Worm (Caenorhabditis elegans) whole organism, L2 larva: ENCODE data around the gene tsp-13.

ENCODE experiments used
- C34F6.9 ChIP-seq: fragments of 150-350 bp; optimal IDR thresholded peaks from 2 replicates; lab custom pipeline; 2014; ENCODE audit warnings: missing biosample characterization, missing genetic modification characterization
- F13H6.1 ChIP-seq: sonication (generic microtip); optimal IDR thresholded peaks from 2 replicates; lab custom pipeline; 2016; ENCODE audit warnings: missing genetic modification characterization, missing compliant biosample characterization
- R02D3.7 ChIP-seq: fragments of 150-350 bp; optimal IDR thresholded peaks from 2 replicates; lab custom pipeline; 2014; ENCODE audit warnings: missing biosample characterization, missing genetic modification characterization
- Y55F3AM.14 ChIP-seq: fragments of 200-800 bp; sonication (Bioruptor generic); optimal IDR thresholded peaks from 2 replicates; lab custom pipeline; 2018; ENCODE audit warnings: mild to moderate bottlenecking, missing genetic modification characterization, missing compliant biosample characterization
- ZK546.5 ChIP-seq: sonication (generic microtip); optimal IDR thresholded peaks from 2 replicates; lab custom pipeline; 2017; ENCODE audit warnings: missing biosample characterization, missing genetic modification characterization
- alr-1 ChIP-seq: fragments of 150-350 bp; optimal IDR thresholded peaks from 2 replicates; lab custom pipeline; 2014; ENCODE audit warnings: missing biosample characterization, missing genetic modification characterization
- aly-2 ChIP-seq: fragments of 150-350 bp; optimal IDR thresholded peaks from 2 replicates; lab custom pipeline; 2014; ENCODE audit warnings: missing biosample characterization, missing genetic modification characterization
- ama-1 ChIP-seq: fragments of 150-350 bp; optimal IDR thresholded peaks from 2 replicates; lab custom pipeline; 2018; ENCODE audit warnings: inconsistent platforms
- blmp-1 ChIP-seq: sonication (generic microtip); optimal IDR thresholded peaks from 2 replicates; lab custom pipeline; 2017; ENCODE audit warnings: missing genetic modification characterization, mild to moderate bottlenecking, missing compliant biosample characterization, antibody characterized with exemption, moderate library complexity; ENCODE audit not compliant: insufficient read depth
- ceh-16 ChIP-seq: fragments of 150-350 bp; optimal IDR thresholded peaks from 2 replicates; lab custom pipeline; 2014; ENCODE audit warnings: missing biosample characterization, missing genetic modification characterization
- crh-2 ChIP-seq: sonication (generic microtip); optimal IDR thresholded peaks from 2 replicates; lab custom pipeline; 2017; ENCODE audit warnings: missing biosample characterization, missing genetic modification characterization
- dmd-4 ChIP-seq: sonication (generic microtip); optimal IDR thresholded peaks from 2 replicates; lab custom pipeline; 2017; ENCODE audit warnings: missing biosample characterization, missing genetic modification characterization
- egl-27 ChIP-seq: sonication (generic microtip); optimal IDR thresholded peaks from 3 replicates; lab custom pipeline; 2017; ENCODE audit warnings: missing biosample characterization, missing genetic modification reagents, missing genetic modification characterization
- elt-1 ChIP-seq: fragments of 150-350 bp; optimal IDR thresholded peaks from 2 replicates; lab custom pipeline; 2014; ENCODE audit warnings: missing biosample characterization, missing genetic modification characterization
- fos-1 ChIP-seq: fragments of 150-350 bp; optimal IDR thresholded peaks from 2 replicates; lab custom pipeline; 2014; ENCODE audit warnings: missing biosample characterization, missing genetic modification characterization
- gmeb-1 ChIP-seq: fragments of 150-350 bp; optimal IDR thresholded peaks from 2 replicates; lab custom pipeline; 2014; ENCODE audit warnings: missing biosample characterization, missing genetic modification characterization
- lin-11 ChIP-seq: fragments of 150-350 bp; sonication (generic microtip); optimal IDR thresholded peaks from 2 replicates; lab custom pipeline; 2014; ENCODE audit warnings: missing biosample characterization, missing genetic modification characterization, inconsistent platforms, mixed read lengths
- lin-13 ChIP-seq: fragments of 150-350 bp; optimal IDR thresholded peaks from 2 replicates; lab custom pipeline; 2014; ENCODE audit warnings: missing biosample characterization, missing genetic modification reagents, missing genetic modification characterization
- lin-39 ChIP-seq: fragments of 150-350 bp; optimal IDR thresholded peaks from 2 replicates; lab custom pipeline; 2014; ENCODE audit warnings: missing biosample characterization, missing genetic modification reagents, missing genetic modification characterization
- lsy-2 ChIP-seq, 2 experiments: fragments of 150-350 bp in 1 of 2; sonication (generic microtip) in 1 of 2; optimal IDR thresholded peaks; 2 replicates each; lab custom pipeline; 2014 to 2017; ENCODE audit warnings: missing biosample characterization in 2 of 2, missing genetic modification characterization in 2 of 2
- mbf-1 ChIP-seq: sonication (generic microtip); optimal IDR thresholded peaks from 2 replicates; lab custom pipeline; 2017; ENCODE audit warnings: missing biosample characterization, missing genetic modification characterization
- nhr-10 ChIP-seq: sonication (generic microtip); optimal IDR thresholded peaks from 2 replicates; lab custom pipeline; 2017; ENCODE audit warnings: missing biosample characterization, missing genetic modification characterization
- nhr-12 ChIP-seq: fragments of 150-350 bp; optimal IDR thresholded peaks from 2 replicates; lab custom pipeline; 2014; ENCODE audit warnings: missing biosample characterization, missing genetic modification characterization
- nhr-129 ChIP-seq: fragments of 150-350 bp; optimal IDR thresholded peaks from 2 replicates; lab custom pipeline; 2014; ENCODE audit warnings: missing biosample characterization, missing genetic modification characterization
- nhr-21 ChIP-seq: fragments of 150-350 bp; optimal IDR thresholded peaks from 2 replicates; lab custom pipeline; 2014; ENCODE audit warnings: missing biosample characterization, missing genetic modification characterization
- nhr-23 ChIP-seq: fragments of 150-350 bp; optimal IDR thresholded peaks from 2 replicates; lab custom pipeline; 2014; ENCODE audit warnings: missing biosample characterization, missing genetic modification reagents, missing genetic modification characterization
- nhr-237 ChIP-seq: fragments of 150-350 bp; optimal IDR thresholded peaks from 2 replicates; lab custom pipeline; 2014; ENCODE audit warnings: missing biosample characterization, missing genetic modification characterization
- nhr-25 ChIP-seq: fragments of 150-350 bp; sonication (generic microtip); optimal IDR thresholded peaks from 3 replicates; lab custom pipeline; 2014; ENCODE audit warnings: missing biosample characterization, missing genetic modification characterization
- nhr-6 ChIP-seq: fragments of 150-350 bp; optimal IDR thresholded peaks from 2 replicates; lab custom pipeline; 2014; ENCODE audit warnings: missing biosample characterization, missing genetic modification characterization
- nhr-77 ChIP-seq: fragments of 150-350 bp; optimal IDR thresholded peaks from 2 replicates; lab custom pipeline; 2014; ENCODE audit warnings: missing biosample characterization, missing genetic modification characterization
- peb-1 ChIP-seq: fragments of 150-350 bp; optimal IDR thresholded peaks from 2 replicates; lab custom pipeline; 2014; ENCODE audit warnings: missing biosample characterization, missing genetic modification characterization
- sem-4 ChIP-seq: fragments of 150-350 bp; optimal IDR thresholded peaks from 2 replicates; lab custom pipeline; 2014; ENCODE audit warnings: missing biosample characterization, missing genetic modification reagents, missing genetic modification characterization
- sma-3 ChIP-seq: sonication (generic microtip); optimal IDR thresholded peaks from 2 replicates; lab custom pipeline; 2016; ENCODE audit warnings: missing genetic modification reagents, missing genetic modification characterization, missing compliant biosample characterization
- sma-9 ChIP-seq, 2 experiments: fragments of 150-350 bp in 1 of 2; sonication (generic microtip) in 1 of 2; optimal IDR thresholded peaks; 2 replicates each; lab custom pipeline; 2014 to 2016; ENCODE audit warnings: missing genetic modification characterization in 2 of 2, mild to moderate bottlenecking in 1 of 2, missing biosample characterization in 1 of 2, missing compliant biosample characterization in 1 of 2, missing genetic modification reagents in 1 of 2, moderate library complexity in 1 of 2
- unc-39 ChIP-seq: fragments of 150-350 bp; optimal IDR thresholded peaks from 2 replicates; lab custom pipeline; 2014; ENCODE audit warnings: missing biosample characterization, missing genetic modification characterization
- unc-55 ChIP-seq: fragments of 150-350 bp; sonication (generic microtip); optimal IDR thresholded peaks from 3 replicates; lab custom pipeline; 2014; ENCODE audit warnings: missing biosample characterization, missing genetic modification reagents, missing genetic modification characterization
- unc-62 ChIP-seq: fragments of 150-350 bp; optimal IDR thresholded peaks from 2 replicates; lab custom pipeline; 2014; ENCODE audit warnings: missing biosample characterization, missing genetic modification reagents, missing genetic modification characterization
- ztf-1 ChIP-seq: fragments of 200-800 bp; sonication (Bioruptor generic); conservative IDR thresholded peaks from 2 replicates; pipeline ENCODE4 v1.3.6; 2022; ENCODE audit warnings: missing genetic modification characterization, missing compliant biosample characterization
- ztf-11 ChIP-seq: sonication (generic microtip); optimal IDR thresholded peaks from 2 replicates; lab custom pipeline; 2017; ENCODE audit warnings: missing biosample characterization, missing genetic modification characterization

The tsp-13 gene

ce11 chrV:19181684-19182083 is 27.8 kb downstream of the tsp-13 start:
- no peak for TF ChIP-seq alr-1 (tag; lab: Kevin White, UChicago)
- TF ChIP-seq ceh-16 (tag; lab: Kevin White, UChicago), result no peak
- TF ChIP-seq mbf-1 (tag; lab: Kevin White, UChicago), result no peak
- TF ChIP-seq lin-39 (tag; lab: Kevin White, UChicago), result no peak
- TF ChIP-seq ama-1 (lab: Kevin White, UChicago), result no peak
- no peak for TF ChIP-seq fos-1 (tag; lab: Kevin White, UChicago)
- no peak for TF ChIP-seq nhr-12 (tag; lab: Kevin White, UChicago)
- no peak for TF ChIP-seq sma-3 (GFP tag; lab: Kevin White, UChicago)
- TF ChIP-seq nhr-129 (tag; lab: Kevin White, UChicago), result no peak
- no peak for TF ChIP-seq ZK546.5 (tag; lab: Kevin White, UChicago)
- no peak for TF ChIP-seq blmp-1
- TF ChIP-seq elt-1 (tag; lab: Kevin White, UChicago), result no peak
- TF ChIP-seq unc-62, result no peak
- no peak for TF ChIP-seq unc-39 (tag; lab: Kevin White, UChicago)
- no peak for TF ChIP-seq gmeb-1 (tag; lab: Kevin White, UChicago)
- no peak for TF ChIP-seq nhr-25 (tag; lab: Kevin White, UChicago)

ce11 chrV:19189963-19190597 is 36.2 kb downstream of the tsp-13 start, which contains the start of the genes Y39B6A.3 and pph-5:
TSS of gene Y39B6A.3 (minus strand) at chrV:19190013.
TSS of gene pph-5 (plus strand) at chrV:19190547.
- TF ChIP-seq peb-1 (tag; lab: Kevin White, UChicago) (no peak), lin-13 (GFP tag; lab: Kevin White, UChicago) (peak; percentile 71), egl-27 (tag; lab: Kevin White, UChicago) (no peak), C34F6.9 (peak; percentile 62), nhr-23 (no peak), lsy-2 (tag; optimal IDR thresholded peaks at IDR 0.05; lab: Kevin White, UChicago) (peak; percentile 34 to 70), Y55F3AM.14 (GFP tag; lab: Kevin White, UChicago) (no peak), unc-55 (peak; percentile 32), R02D3.7 (tag; lab: Kevin White, UChicago) (peak; percentile 95), gmeb-1 (tag; lab: Kevin White, UChicago) (peak; percentile 39), lin-11 (tag; lab: Kevin White, UChicago) (no peak), nhr-129 (tag; lab: Kevin White, UChicago) (peak; percentile 31), F13H6.1 (tag; lab: Kevin White, UChicago) (no peak), aly-2 (no peak), crh-2 (tag; lab: Kevin White, UChicago) (peak; percentile 44)

DNA sequence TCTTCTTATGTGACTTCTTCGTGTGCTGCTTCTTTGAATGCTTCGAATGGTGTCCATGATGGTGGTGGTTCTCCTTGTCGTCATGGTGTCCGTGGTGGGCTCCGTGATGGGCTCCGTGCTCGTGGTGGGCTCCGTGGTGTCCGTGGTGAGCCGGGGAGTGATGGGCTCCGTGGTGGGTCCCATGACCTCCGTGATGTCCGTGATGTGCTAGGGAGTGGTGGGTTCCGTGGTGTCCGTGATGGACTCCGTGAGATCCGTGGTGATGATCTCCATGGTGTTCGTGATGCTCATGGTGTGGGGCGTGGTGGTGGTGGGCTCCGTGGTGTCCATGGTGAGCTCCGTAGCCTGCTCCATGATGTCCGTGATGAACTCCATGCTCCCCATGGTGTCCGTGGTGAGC is 47.3 kb downstream of the tsp-13 start:
- TF ChIP-seq dmd-4 (tag; lab: Kevin White, UChicago) (no peak), nhr-6 (tag; lab: Kevin White, UChicago) (no peak), mbf-1 (tag; lab: Kevin White, UChicago) (no peak), aly-2 (no peak), elt-1 (tag; lab: Kevin White, UChicago) (no peak), unc-39 (tag; lab: Kevin White, UChicago) (no peak), alr-1 (tag; lab: Kevin White, UChicago) (no peak), sem-4 (tag; lab: Kevin White, UChicago) (no peak), lin-11 (tag; lab: Kevin White, UChicago) (no peak), nhr-237 (tag; lab: Kevin White, UChicago) (no peak), ztf-11 (no peak), lin-39 (tag; lab: Kevin White, UChicago) (no peak), nhr-77 (no peak), unc-62 (no peak), ztf-1 (GFP tag; lab: Robert Waterston, UW) (no peak), nhr-21 (tag; lab: Kevin White, UChicago) (no peak), nhr-10 (tag; lab: Kevin White, UChicago) (no peak), sma-9 (GFP tag; optimal IDR thresholded peaks at IDR 0.05; lab: Kevin White, UChicago) (no peak), sma-9 (tag; optimal IDR thresholded peaks at IDR 0.05; lab: Kevin White, UChicago) (no peak), lsy-2 (tag; optimal IDR thresholded peaks at IDR 0.05; lab: Kevin White, UChicago) (no peak)
